Fruit fly (Drosophila melanogaster): ENCODE measurements around the gene CG7110.
A peak's percentile ranks its signal among the peaks of the same experiment; 100 is the strongest.

DNA sequence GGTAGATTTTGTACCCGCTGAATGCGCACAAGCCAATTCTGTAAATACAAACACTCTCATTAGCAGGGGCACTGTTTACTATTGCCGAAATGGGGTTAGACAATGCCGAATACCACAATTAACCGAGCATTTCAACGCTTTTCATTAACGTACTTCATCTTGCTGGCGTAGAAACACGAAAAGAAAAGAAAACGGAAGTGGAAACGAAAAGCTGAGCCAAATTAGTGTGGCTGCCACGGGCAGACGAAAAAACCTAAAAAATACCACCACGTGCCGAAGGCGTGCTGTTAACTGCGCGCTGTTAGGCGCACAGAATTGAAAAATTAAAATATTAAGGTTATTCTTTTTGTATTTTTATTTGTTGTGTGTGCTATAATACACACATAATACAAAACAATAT, 3.9 kb upstream of the CG7110 start, which contains the start of gene RpL24:
- TF ChIP-seq Ets98B (GFP tag; IDR thresholded peaks at IDR 0.05) (peak; percentile 80), CG15710 (tag; optimal IDR thresholded peaks at IDR 0.05) (peak; percentile 70), CG17806 (tag; optimal IDR thresholded peaks at IDR 0.05) (peak; percentile 25), CG10348 (GFP tag; IDR thresholded peaks at IDR 0.05) (no peak), gl (tag; optimal IDR thresholded peaks at IDR 0.05) (peak; percentile 80), CG4496 (GFP tag; IDR thresholded peaks at IDR 0.05) (peak; percentile 92)
